Worm (Caenorhabditis elegans) whole organism, early embryonic: ENCODE measurements around the gene gpx-5.

Source experiments
- B0310.2 ChIP-seq: sonication (generic microtip); optimal IDR thresholded peaks from 2 replicates; lab custom pipeline; 2016; ENCODE audit warnings: mild to moderate bottlenecking, missing genetic modification characterization, missing compliant biosample characterization
- F13C5.2 ChIP-seq: sonication (generic microtip); optimal IDR thresholded peaks from 2 replicates; lab custom pipeline; 2017; ENCODE audit warnings: mild to moderate bottlenecking, missing genetic modification characterization, inconsistent platforms, missing compliant biosample characterization
- aly-1 ChIP-seq: sonication (generic microtip); optimal IDR thresholded peaks from 2 replicates; lab custom pipeline; 2016; ENCODE audit warnings: missing genetic modification characterization, missing compliant biosample characterization
- ama-1 ChIP-seq: fragments of 150-350 bp; optimal IDR thresholded peaks from 2 replicates; lab custom pipeline; 2014
- ceh-13 ChIP-seq: fragments of 200-800 bp; sonication (Bioruptor generic); optimal IDR thresholded peaks from 2 replicates; lab custom pipeline; 2018; ENCODE audit warnings: mild to moderate bottlenecking, missing genetic modification characterization, missing compliant biosample characterization
- ceh-36 ChIP-seq: sonication (generic microtip); optimal IDR thresholded peaks from 2 replicates; lab custom pipeline; 2016; ENCODE audit warnings: missing genetic modification characterization, inconsistent platforms, missing compliant biosample characterization
- ets-7 ChIP-seq: sonication (generic microtip); optimal IDR thresholded peaks from 2 replicates; lab custom pipeline; 2016; ENCODE audit warnings: missing genotype, missing genetic modification characterization, missing compliant biosample characterization
- flt-1 ChIP-seq: fragments of 200-800 bp; sonication (Bioruptor generic); IDR thresholded peaks from 2 replicates; pipeline ENCODE4 v1.3.6; 2022; ENCODE audit warnings: missing genetic modification characterization, missing compliant biosample characterization
- hmbx-1 ChIP-seq: sonication (generic microtip); optimal IDR thresholded peaks from 2 replicates; lab custom pipeline; 2016; ENCODE audit warnings: mild to moderate bottlenecking, missing genetic modification characterization, missing compliant biosample characterization
- hmg-4 ChIP-seq: fragments of 200-800 bp; sonication (Bioruptor generic); optimal IDR thresholded peaks from 2 replicates; lab custom pipeline; 2018; ENCODE audit warnings: mild to moderate bottlenecking, missing genetic modification characterization, missing compliant biosample characterization
- hnd-1 ChIP-seq: sonication (generic microtip); optimal IDR thresholded peaks from 2 replicates; lab custom pipeline; 2016; ENCODE audit warnings: missing genetic modification characterization, missing compliant biosample characterization
- pes-1 ChIP-seq: fragments of 200-800 bp; sonication (Bioruptor generic); IDR thresholded peaks from 2 replicates; pipeline ENCODE4 v1.3.6; 2022; ENCODE audit warnings: missing genetic modification reagents, missing genetic modification characterization, missing compliant biosample characterization
- scrt-1 ChIP-seq: fragments of 200-800 bp; sonication (Bioruptor generic); IDR thresholded peaks from 2 replicates; pipeline ENCODE4 v1.3.6; 2022; ENCODE audit warnings: missing genetic modification characterization, missing compliant biosample characterization
- sea-1 ChIP-seq: fragments of 200-800 bp; sonication (Bioruptor generic); conservative IDR thresholded peaks from 2 replicates; pipeline ENCODE4 v1.3.6; 2022; ENCODE audit warnings: missing genetic modification characterization, missing compliant biosample characterization
- tbx-11 ChIP-seq: fragments of 200-800 bp; sonication (Bioruptor generic); IDR thresholded peaks from 2 replicates; pipeline ENCODE4 v1.3.6; 2022; ENCODE audit warnings: missing genetic modification characterization, missing compliant biosample characterization
- tbx-37 ChIP-seq: fragments of 200-800 bp; sonication (Bioruptor generic); conservative IDR thresholded peaks from 2 replicates; pipeline ENCODE4 v1.3.6; 2022; ENCODE audit warnings: missing genetic modification reagents, missing genetic modification characterization, missing compliant biosample characterization
- tra-4 ChIP-seq: sonication (generic microtip); optimal IDR thresholded peaks from 2 replicates; lab custom pipeline; 2017; ENCODE audit warnings: missing genetic modification characterization, missing compliant biosample characterization

gpx-5 gene

DNA sequence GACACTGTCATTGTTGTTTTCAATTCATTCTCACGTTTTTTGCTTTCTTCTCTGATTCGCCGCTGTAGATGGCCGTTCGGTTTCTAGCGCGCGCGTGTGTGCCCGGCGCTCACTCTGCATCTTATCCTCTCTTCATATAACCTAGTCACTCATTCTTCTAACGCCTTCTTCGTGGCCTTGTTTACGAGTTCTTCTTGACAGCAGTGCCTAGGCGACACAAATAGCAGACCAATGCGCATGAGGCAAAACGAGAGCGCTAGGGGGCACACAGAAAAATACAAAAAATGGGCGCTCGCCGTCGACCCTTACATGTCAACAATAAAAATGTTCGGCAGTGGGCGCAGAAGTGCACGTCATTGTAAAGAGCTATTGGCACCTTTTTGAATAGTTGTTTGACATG lies 33.4 kb upstream of the gpx-5 start:
- no peak for TF ChIP-seq sea-1
- TF ChIP-seq ama-1 (lab: Kevin White, UChicago): no peak
- peak; percentile 15 for TF ChIP-seq F13C5.2 (tag; lab: Kevin White, UChicago)

DNA sequence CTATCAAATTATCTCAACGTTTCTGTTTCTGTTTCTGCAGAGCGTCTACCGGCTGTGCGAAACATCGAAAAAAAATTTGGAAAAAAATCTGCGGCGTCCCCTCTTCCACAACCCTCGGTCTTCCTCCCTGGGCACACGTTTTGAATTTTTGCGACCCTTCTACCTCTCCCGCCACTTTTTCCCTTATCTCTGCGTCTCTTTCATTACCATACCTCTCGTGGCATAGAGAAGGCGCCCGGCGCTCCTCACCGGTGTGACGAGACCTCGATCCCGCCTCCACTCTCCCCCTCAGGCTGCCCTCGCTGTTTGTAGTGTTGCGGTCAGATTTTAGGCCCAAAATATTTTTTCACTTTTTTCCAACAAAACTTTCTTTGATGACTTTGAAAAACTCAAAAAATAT lies 32.1 kb upstream of the gpx-5 start:
- TF ChIP-seq tbx-37 (GFP tag; lab: Robert Waterston, UW) (no peak), flt-1 (GFP tag; lab: Robert Waterston, UW) (no peak), tbx-11 (GFP tag; lab: Robert Waterston, UW) (no peak)

DNA sequence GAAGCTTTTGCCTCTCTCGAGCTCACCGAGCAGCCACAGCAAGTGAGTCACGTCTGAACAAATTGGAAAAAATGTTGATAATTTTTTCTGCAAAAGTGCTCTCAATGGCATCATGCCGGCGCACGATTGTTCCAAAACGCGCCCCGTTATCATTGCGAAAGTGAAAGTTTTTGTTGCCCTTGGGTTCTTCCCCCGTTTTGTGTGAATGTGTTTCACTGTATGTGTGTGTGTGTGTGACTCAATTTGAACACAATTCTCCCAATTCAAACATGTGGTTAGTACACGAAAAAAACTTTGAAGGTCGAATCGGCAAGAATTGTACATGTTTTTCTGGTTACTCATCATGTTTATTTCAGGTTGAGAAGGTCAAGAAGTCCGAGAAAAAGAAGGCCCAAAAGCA lies 31.4 kb upstream of the gpx-5 start:
- TF ChIP-seq aly-1 (no peak), ets-7 (tag; lab: Kevin White, UChicago) (no peak), ceh-13 (no peak), tra-4 (tag; lab: Kevin White, UChicago) (no peak), pes-1 (GFP tag; lab: Robert Waterston, UW) (no peak), F13C5.2 (tag; lab: Kevin White, UChicago) (no peak), ceh-36 (tag; lab: Kevin White, UChicago) (no peak), hmbx-1 (tag; lab: Kevin White, UChicago) (no peak), flt-1 (GFP tag; lab: Robert Waterston, UW) (no peak), tbx-37 (GFP tag; lab: Robert Waterston, UW) (no peak)

DNA sequence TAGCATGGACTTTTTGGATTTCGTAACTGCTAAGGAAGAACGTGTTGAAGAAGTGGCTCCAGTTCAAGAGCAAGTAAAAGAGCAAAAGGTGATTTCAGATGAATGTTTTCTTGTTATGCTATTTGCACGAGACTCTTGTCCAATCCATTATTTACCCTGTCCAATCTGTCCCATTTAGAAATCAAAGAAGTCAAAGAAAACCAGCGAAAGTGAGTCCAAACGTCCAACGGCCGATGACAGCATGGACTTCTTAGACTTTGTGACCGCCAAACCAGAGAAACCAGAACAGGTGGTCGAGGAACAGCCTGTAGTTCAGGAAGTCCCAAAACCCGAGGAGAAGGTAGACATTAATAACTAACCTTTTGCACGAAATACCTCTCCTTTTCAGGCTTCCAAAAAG lies 29.2 kb upstream of the gpx-5 start:
- TF ChIP-seq hmg-4 (no peak), ets-7 (tag; lab: Kevin White, UChicago) (no peak), F13C5.2 (tag; lab: Kevin White, UChicago) (no peak), tbx-37 (GFP tag; lab: Robert Waterston, UW) (no peak), aly-1 (no peak), ceh-13 (no peak), pes-1 (GFP tag; lab: Robert Waterston, UW) (no peak), tbx-11 (GFP tag; lab: Robert Waterston, UW) (no peak), scrt-1 (GFP tag; lab: Robert Waterston, UW) (no peak), ceh-36 (tag; lab: Kevin White, UChicago) (no peak), hmbx-1 (tag; lab: Kevin White, UChicago) (no peak), tra-4 (tag; lab: Kevin White, UChicago) (no peak), hnd-1 (tag; lab: Kevin White, UChicago) (no peak)

DNA sequence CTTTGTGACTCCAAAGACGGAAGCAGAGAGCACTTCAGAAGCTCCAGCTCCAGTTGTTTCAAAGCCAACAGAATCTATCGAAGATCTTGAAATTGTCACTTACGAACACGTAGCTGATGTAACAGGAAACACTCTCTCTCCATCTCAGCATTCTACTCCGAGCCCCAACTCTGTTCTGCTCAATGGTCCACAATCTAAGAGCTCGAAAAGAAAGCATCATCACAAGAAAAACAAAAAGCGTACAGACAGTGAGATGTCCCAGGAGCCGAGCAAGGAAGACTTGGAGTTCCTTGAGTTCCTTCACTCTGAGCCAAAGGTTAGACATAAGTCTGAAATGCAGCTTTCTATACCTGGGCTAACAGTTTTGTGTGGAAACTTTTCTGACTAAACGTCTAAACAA lies 28.4 kb upstream of the gpx-5 start:
- TF ChIP-seq tbx-37 (GFP tag; lab: Robert Waterston, UW) (no peak), F13C5.2 (tag; lab: Kevin White, UChicago) (no peak), flt-1 (GFP tag; lab: Robert Waterston, UW) (no peak), aly-1 (no peak), hnd-1 (tag; lab: Kevin White, UChicago) (no peak), pes-1 (GFP tag; lab: Robert Waterston, UW) (no peak), ama-1 (lab: Kevin White, UChicago) (no peak), tbx-11 (GFP tag; lab: Robert Waterston, UW) (no peak), hmbx-1 (tag; lab: Kevin White, UChicago) (no peak), hmg-4 (no peak), scrt-1 (GFP tag; lab: Robert Waterston, UW) (no peak), ets-7 (tag; lab: Kevin White, UChicago) (no peak), sea-1 (no peak), tra-4 (tag; lab: Kevin White, UChicago) (no peak), ceh-36 (tag; lab: Kevin White, UChicago) (no peak), B0310.2 (tag; lab: Kevin White, UChicago) (no peak), ceh-13 (no peak)

DNA sequence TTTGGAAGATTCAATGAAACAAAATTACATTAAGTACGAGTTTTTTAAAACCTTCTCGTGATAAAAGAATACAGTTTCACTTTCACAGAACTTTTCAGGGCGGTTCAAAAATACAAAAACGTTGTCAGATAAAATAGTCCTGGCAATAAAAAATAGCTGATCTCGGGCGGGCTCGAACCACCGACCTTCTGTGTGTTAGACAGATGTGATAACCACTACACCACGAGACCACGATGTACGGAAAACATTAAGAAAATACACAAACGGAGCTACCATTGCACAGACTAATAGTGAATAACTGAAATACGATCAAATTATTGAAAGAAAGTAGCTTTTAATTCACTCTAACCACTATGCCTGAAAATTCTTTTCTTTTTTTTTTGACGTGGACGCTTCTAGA lies 23.5 kb upstream of the gpx-5 start:
- TF ChIP-seq tra-4 (tag; lab: Kevin White, UChicago) (no peak), tbx-37 (GFP tag; lab: Robert Waterston, UW) (no peak), scrt-1 (GFP tag; lab: Robert Waterston, UW) (no peak), B0310.2 (tag; lab: Kevin White, UChicago) (no peak), tbx-11 (GFP tag; lab: Robert Waterston, UW) (no peak), ets-7 (tag; lab: Kevin White, UChicago) (no peak), sea-1 (0 out of 2 replicates have a peak, but pooled peaks have one; percentile 23), F13C5.2 (tag; lab: Kevin White, UChicago) (no peak), ceh-13 (no peak), pes-1 (GFP tag; lab: Robert Waterston, UW) (peak; percentile 70)

DNA sequence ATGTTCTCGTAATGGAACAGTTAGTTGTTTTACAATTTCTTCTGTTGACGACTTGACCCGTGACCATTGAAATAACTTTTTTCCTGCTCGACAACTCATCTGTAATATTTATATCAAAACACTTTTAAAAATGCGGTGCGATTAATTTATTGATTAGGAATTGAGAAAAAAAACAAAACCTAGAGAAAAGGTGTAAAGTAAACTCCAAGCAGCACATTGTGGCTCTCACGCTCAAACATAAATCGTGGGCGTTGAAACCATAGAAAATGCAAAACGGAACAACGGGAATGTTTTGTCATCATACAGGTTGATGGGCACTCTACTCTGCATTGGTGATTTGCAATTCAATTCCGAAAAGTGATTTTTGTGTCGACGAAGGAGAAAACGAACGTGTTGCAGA lies 18.6 kb upstream of the gpx-5 start, which contains the start of gene moc-5:
moc-5 (minus strand) TSS at position 101 of the 400 bp plus-strand sequence.
- TF ChIP-seq scrt-1 (GFP tag; lab: Robert Waterston, UW) (no peak), pes-1 (GFP tag; lab: Robert Waterston, UW) (no peak), tbx-37 (GFP tag; lab: Robert Waterston, UW) (no peak), hnd-1 (tag; lab: Kevin White, UChicago) (no peak), flt-1 (GFP tag; lab: Robert Waterston, UW) (no peak), aly-1 (no peak), ceh-13 (no peak), tbx-11 (GFP tag; lab: Robert Waterston, UW) (no peak), sea-1 (no peak), hmg-4 (no peak), ets-7 (tag; lab: Kevin White, UChicago) (no peak), ceh-36 (tag; lab: Kevin White, UChicago) (no peak), tra-4 (tag; lab: Kevin White, UChicago) (no peak), B0310.2 (tag; lab: Kevin White, UChicago) (no peak), ama-1 (lab: Kevin White, UChicago) (no peak), hmbx-1 (tag; lab: Kevin White, UChicago) (no peak), F13C5.2 (tag; lab: Kevin White, UChicago) (no peak)

DNA sequence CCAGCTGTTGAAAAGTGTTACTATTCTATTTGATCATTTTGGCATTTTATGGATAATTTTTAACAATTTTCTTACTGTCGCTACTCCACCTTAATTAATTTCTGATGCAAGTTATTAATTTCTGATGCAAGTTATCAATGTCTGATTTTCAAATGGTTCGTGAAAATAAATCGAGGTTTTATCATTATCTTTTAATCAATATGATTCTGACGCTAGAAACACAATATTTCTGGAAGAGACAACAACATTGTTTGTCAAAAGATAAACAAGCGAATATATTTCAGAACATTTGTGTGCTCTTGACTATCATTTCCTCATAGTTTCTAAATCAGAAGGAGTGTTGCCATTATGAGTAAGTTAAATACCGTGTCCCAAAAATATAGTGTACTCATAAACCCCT lies 18.0 kb upstream of the gpx-5 start, which contains the start of gene F49E2.2:
F49E2.2 (plus strand) TSS at position 301 of the 400 bp plus-strand sequence.
- no peak for TF ChIP-seq ceh-13
- TF ChIP-seq aly-1: no peak
- no peak for TF ChIP-seq tra-4 (tag; lab: Kevin White, UChicago)
- TF ChIP-seq B0310.2 (tag; lab: Kevin White, UChicago): no peak
- TF ChIP-seq hmg-4: no peak
- TF ChIP-seq tbx-11 (GFP tag; lab: Robert Waterston, UW): no peak
- no peak for TF ChIP-seq hnd-1 (tag; lab: Kevin White, UChicago)
- no peak for TF ChIP-seq tbx-37 (GFP tag; lab: Robert Waterston, UW)
- TF ChIP-seq pes-1 (GFP tag; lab: Robert Waterston, UW): no peak
- no peak for TF ChIP-seq hmbx-1 (tag; lab: Kevin White, UChicago)
- TF ChIP-seq flt-1 (GFP tag; lab: Robert Waterston, UW): no peak
- TF ChIP-seq ama-1 (lab: Kevin White, UChicago): no peak
- TF ChIP-seq F13C5.2 (tag; lab: Kevin White, UChicago): no peak
- TF ChIP-seq ceh-36 (tag; lab: Kevin White, UChicago): no peak
- TF ChIP-seq scrt-1 (GFP tag; lab: Robert Waterston, UW): no peak
- TF ChIP-seq ets-7 (tag; lab: Kevin White, UChicago): no peak
- TF ChIP-seq sea-1: no peak
